Fruit fly (Drosophila melanogaster): ENCODE measurements around the gene Irc.

Irc gene

dm6 chr3R:17018902-17019527 lies 16.3 kb downstream of the Irc start:
- TF ChIP-seq Hr4 (GFP tag; optimal IDR thresholded peaks at IDR 0.05) (peak; percentile 22), CG10631 (GFP tag; optimal IDR thresholded peaks at IDR 0.05) (peak; percentile 31), fd85E (GFP tag; optimal IDR thresholded peaks at IDR 0.05) (no peak), pdm3 (GFP tag; optimal IDR thresholded peaks at IDR 0.05) (peak; percentile 16), Blimp-1 (GFP tag; optimal IDR thresholded peaks at IDR 0.05) (no peak), ss (GFP tag; optimal IDR thresholded peaks at IDR 0.05) (peak; percentile 55 to 59), CG8119 (GFP tag; IDR thresholded peaks at IDR 0.05) (no peak), Ets96B (tag; optimal IDR thresholded peaks at IDR 0.05) (peak; percentile 48), salr (GFP tag; optimal IDR thresholded peaks at IDR 0.05) (peak in 1 of 2 experiments; percentile 13), esn (GFP tag; optimal IDR thresholded peaks at IDR 0.05) (no peak), Gug (GFP tag; IDR thresholded peaks at IDR 0.05) (no peak), topi (GFP tag; optimal IDR thresholded peaks at IDR 0.05) (no peak), Sox14 (GFP tag; optimal IDR thresholded peaks at IDR 0.05) (no peak), achi (GFP tag; optimal IDR thresholded peaks at IDR 0.05) (peak; percentile 31), CG15336 (GFP tag; IDR thresholded peaks at IDR 0.05) (no peak), CG3032 (tag; optimal IDR thresholded peaks at IDR 0.05) (peak; percentile 24), CG10669 (GFP tag; optimal IDR thresholded peaks at IDR 0.05) (peak; percentile 42), Lpt (GFP tag; optimal IDR thresholded peaks at IDR 0.05) (no peak), CG8632 (GFP tag; optimal IDR thresholded peaks at IDR 0.05) (peak; percentile 1), Ets21C (GFP tag; optimal IDR thresholded peaks at IDR 0.05) (no peak), CG34406 (GFP tag; optimal IDR thresholded peaks at IDR 0.05) (no peak), CG6163 (GFP tag; IDR thresholded peaks at IDR 0.05) (no peak), CG7368 (GFP tag; optimal IDR thresholded peaks at IDR 0.05) (no peak), Sox102F (GFP tag; optimal IDR thresholded peaks at IDR 0.05) (no peak), CG6854 (GFP tag; optimal IDR thresholded peaks at IDR 0.05) (no peak), CG32006 (GFP tag; optimal IDR thresholded peaks at IDR 0.05) (no peak), Met (GFP tag; optimal IDR thresholded peaks at IDR 0.05) (no peak), net (GFP tag; optimal IDR thresholded peaks at IDR 0.05) (peak; percentile 30), Eip78C (GFP tag) (peak; percentile 78), fd59A (GFP tag; optimal IDR thresholded peaks at IDR 0.05) (no peak), fkh (GFP tag; optimal IDR thresholded peaks at IDR 0.05) (no peak), CG8319 (GFP tag; optimal IDR thresholded peaks at IDR 0.05) (no peak), CG1621 (tag; optimal IDR thresholded peaks at IDR 0.05) (peak; percentile 26), CG6276 (GFP tag; optimal IDR thresholded peaks at IDR 0.05) (no peak), CG6808 (GFP tag; optimal IDR thresholded peaks at IDR 0.05) (peak; percentile 63), CG6792 (GFP tag; optimal IDR thresholded peaks at IDR 0.05) (no peak), CG11762 (GFP tag; optimal IDR thresholded peaks at IDR 0.05; ENCODE audit: insufficient read depth) (no peak), svp (GFP tag) (peak; percentile 97), cyc (GFP tag; optimal IDR thresholded peaks at IDR 0.05) (no peak), CG9139 (GFP tag; optimal IDR thresholded peaks at IDR 0.05) (peak; percentile 56), CG31627 (GFP tag; optimal IDR thresholded peaks at IDR 0.05) (no peak), spab (GFP tag; optimal IDR thresholded peaks at IDR 0.05) (peak; percentile 21), dsx (GFP tag; optimal IDR thresholded peaks at IDR 0.05; ENCODE audit: poor library complexity, severe bottlenecking) (peak; percentile 57), CG16779 (tag; optimal IDR thresholded peaks at IDR 0.05) (peak; percentile 3), OdsH (GFP tag; optimal IDR thresholded peaks at IDR 0.05) (peak; percentile 8)
